Fruit fly (Drosophila melanogaster): Measurements from ENCODE around the gene Acbp3.

The Acbp3 gene

dm6 chr3L:7131447-7131983, 841 bp downstream of the Acbp3 start, which contains the start of gene Acbp2 (continued):
- TF ChIP-seq CG1603 (tag; optimal IDR thresholded peaks at IDR 0.05) = no peak
- no peak for TF ChIP-seq Sry-δ (GFP tag; optimal IDR thresholded peaks at IDR 0.05)
- no peak for TF ChIP-seq danr (GFP tag; IDR thresholded peaks at IDR 0.05)
- TF ChIP-seq CG15073 (GFP tag; optimal IDR thresholded peaks at IDR 0.05) = no peak
- TF ChIP-seq Gsc (GFP tag; IDR thresholded peaks at IDR 0.05) = no peak
- TF ChIP-seq B-H2 (GFP tag; optimal IDR thresholded peaks at IDR 0.05) = peak; percentile 20
- no peak for TF ChIP-seq lilli (GFP tag; optimal IDR thresholded peaks at IDR 0.05)
- TF ChIP-seq Bdp1 (GFP tag; optimal IDR thresholded peaks at IDR 0.05) = no peak
- TF ChIP-seq tgo (GFP tag; IDR thresholded peaks at IDR 0.05) = no peak
- TF ChIP-seq dpn (GFP tag; optimal IDR thresholded peaks at IDR 0.05) = no peak
- TF ChIP-seq dan (GFP tag; IDR thresholded peaks at IDR 0.05) = no peak
- no peak for TF ChIP-seq CG12744 (GFP tag; optimal IDR thresholded peaks at IDR 0.05)
- peak; percentile 54 for TF ChIP-seq Deaf1 (tag; optimal IDR thresholded peaks at IDR 0.05)
- no peak for TF ChIP-seq CG1832 (GFP tag; optimal IDR thresholded peaks at IDR 0.05)
- no peak for TF ChIP-seq D (optimal IDR thresholded peaks at IDR 0.05)
- no peak for TF ChIP-seq D (GFP tag; optimal IDR thresholded peaks at IDR 0.05)
- no peak for TF ChIP-seq CG13424 (tag; optimal IDR thresholded peaks at IDR 0.05)
- no peak for TF ChIP-seq HmgZ (tag; optimal IDR thresholded peaks at IDR 0.05)
- TF ChIP-seq CG18011 (GFP tag; optimal IDR thresholded peaks at IDR 0.05) = no peak
- TF ChIP-seq CG4730 (GFP tag; IDR thresholded peaks at IDR 0.05) = no peak
- TF ChIP-seq pzg (GFP tag; optimal IDR thresholded peaks at IDR 0.05) = no peak
- no peak for TF ChIP-seq B-H1 (GFP tag; IDR thresholded peaks at IDR 0.05)
- TF ChIP-seq hbn (GFP tag; IDR thresholded peaks at IDR 0.05; ENCODE audit: partially characterized antibody) = no peak
- TF ChIP-seq ind (GFP tag; optimal IDR thresholded peaks at IDR 0.05) = no peak
- TF ChIP-seq sob (GFP tag; IDR thresholded peaks at IDR 0.05) = no peak

- TF ChIP-seq CG13424 (tag; optimal IDR thresholded peaks at IDR 0.05) (no peak), twi (tag; optimal IDR thresholded peaks at IDR 0.05) (no peak), CG18599 (GFP tag; optimal IDR thresholded peaks at IDR 0.05) (peak; percentile 17), cg (GFP tag; optimal IDR thresholded peaks at IDR 0.05) (no peak), gro (GFP tag; optimal IDR thresholded peaks at IDR 0.05) (peak; percentile 41), scrt (GFP tag; optimal IDR thresholded peaks at IDR 0.05) (no peak), CG11504 (tag; optimal IDR thresholded peaks at IDR 0.05) (peak; percentile 0), onecut (GFP tag; IDR thresholded peaks at IDR 0.05) (no peak), CG12659 (GFP tag; optimal IDR thresholded peaks at IDR 0.05) (no peak), sna (GFP tag; IDR thresholded peaks at IDR 0.05; ENCODE audit: partially characterized antibody) (no peak), sens (GFP tag) (peak; percentile 53), wek (GFP tag; optimal IDR thresholded peaks at IDR 0.05) (no peak), odd (GFP tag; optimal IDR thresholded peaks at IDR 0.05) (no peak), phol (tag; optimal IDR thresholded peaks at IDR 0.05) (no peak), tio (GFP tag; optimal IDR thresholded peaks at IDR 0.05) (no peak), CG33557 (GFP tag; optimal IDR thresholded peaks at IDR 0.05) (no peak), tup (GFP tag; optimal IDR thresholded peaks at IDR 0.05) (no peak), bab2 (GFP tag; optimal IDR thresholded peaks at IDR 0.05) (no peak), corto (GFP tag; optimal IDR thresholded peaks at IDR 0.05) (no peak), Vsx1 (GFP tag; optimal IDR thresholded peaks at IDR 0.05) (peak; percentile 24), Drgx (GFP tag; IDR thresholded peaks at IDR 0.05) (no peak), grn (GFP tag; optimal IDR thresholded peaks at IDR 0.05) (peak; percentile 89), CG18262 (tag; optimal IDR thresholded peaks at IDR 0.05) (no peak), CG2120 (GFP tag; optimal IDR thresholded peaks at IDR 0.05) (peak; percentile 23), wdn (GFP tag; IDR thresholded peaks at IDR 0.05) (no peak), Kr (GFP tag; optimal IDR thresholded peaks at IDR 0.05) (no peak), zen (tag; optimal IDR thresholded peaks at IDR 0.05) (peak; percentile 16), Bdp1 (GFP tag; optimal IDR thresholded peaks at IDR 0.05) (no peak), CG32772 (GFP tag; IDR thresholded peaks at IDR 0.05) (no peak)
These were observed 1.9 kb downstream of the Acbp3 start for dm6 chr3L:7132593-7132992.

Measured in whole organism, embryonic.